Fruit fly (Drosophila melanogaster): ENCODE data around the gene Ms.

dm6 chr3R:24392207-24392939, 51.0 kb downstream of the Ms start, which contains the start of gene CG13616:
- TF ChIP-seq CG8478 (optimal IDR thresholded peaks at IDR 0.05), result no peak
- TF ChIP-seq CTCF (optimal IDR thresholded peaks at IDR 0.05), result no peak
